Fruit fly (Drosophila melanogaster): ENCODE data around the gene Zip99C.

DNA sequence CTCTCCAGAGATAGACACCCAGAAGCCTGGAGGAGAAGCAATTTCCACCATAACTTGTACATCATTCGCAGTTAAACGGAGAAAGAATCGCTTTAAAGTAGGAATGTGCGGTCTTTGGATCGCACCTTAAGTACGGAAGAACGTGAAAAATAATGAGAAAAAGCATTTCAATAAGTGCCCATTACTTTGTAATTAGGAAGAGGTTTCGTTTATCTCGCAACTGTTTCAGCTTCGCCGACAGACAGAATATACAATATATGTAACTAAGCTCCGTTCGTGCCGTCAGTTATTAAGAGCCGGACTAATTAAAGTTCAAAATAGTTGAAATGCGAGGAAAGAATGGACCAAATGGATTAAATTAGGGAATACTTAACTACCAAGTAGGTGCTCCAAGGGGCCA, 51.0 kb downstream of the Zip99C start, which contains the start of gene CG7829:
- TF ChIP-seq CG30403 (GFP tag; optimal IDR thresholded peaks at IDR 0.05) = no peak
- no peak for TF ChIP-seq maf-S (GFP tag; optimal IDR thresholded peaks at IDR 0.05)
- no peak for TF ChIP-seq MBD-R2 (GFP tag; IDR thresholded peaks at IDR 0.05)
- no peak for TF ChIP-seq CG33213 (GFP tag; optimal IDR thresholded peaks at IDR 0.05)
- no peak for TF ChIP-seq otp (GFP tag; IDR thresholded peaks at IDR 0.05)
- TF ChIP-seq Oaz (GFP tag; IDR thresholded peaks at IDR 0.05) = no peak
- no peak for TF ChIP-seq klu (GFP tag; IDR thresholded peaks at IDR 0.05)
- TF ChIP-seq CG12659 (GFP tag; optimal IDR thresholded peaks at IDR 0.05) = no peak
- no peak for TF ChIP-seq eyg (GFP tag; optimal IDR thresholded peaks at IDR 0.05)
- no peak for TF ChIP-seq CG6791 (GFP tag; IDR thresholded peaks at IDR 0.05; ENCODE audit: partially characterized antibody)
- TF ChIP-seq oc (tag; optimal IDR thresholded peaks at IDR 0.05) = no peak
- TF ChIP-seq fd102C (GFP tag; optimal IDR thresholded peaks at IDR 0.05) = no peak
- no peak for TF ChIP-seq CG6272 (GFP tag; IDR thresholded peaks at IDR 0.05)
- TF ChIP-seq Hand (GFP tag; optimal IDR thresholded peaks at IDR 0.05) = no peak

Data from whole organism, embryonic.